Worm (Caenorhabditis elegans): ENCODE results near the gene gsr-1.

Gene gsr-1

DNA sequence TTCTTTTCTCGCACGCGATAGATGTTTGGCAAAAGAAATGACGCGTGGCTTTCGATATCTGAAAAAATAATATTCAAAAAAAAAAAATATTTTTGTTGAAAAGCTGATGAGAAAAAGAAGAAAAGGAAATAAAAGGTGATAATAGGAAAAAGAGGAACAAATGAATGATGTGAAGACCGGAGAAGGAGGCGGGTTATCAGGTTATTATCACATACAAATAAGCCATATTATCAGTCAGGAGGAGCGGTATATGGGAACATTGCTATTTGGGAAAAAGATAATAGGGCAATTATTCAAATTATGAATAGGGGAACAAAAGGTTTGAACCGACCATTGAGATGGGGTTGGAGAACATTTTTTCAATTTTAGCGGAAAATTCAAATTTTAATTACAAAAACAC lies 23.4 kb downstream of the gsr-1 start:
- no peak for TF ChIP-seq lsy-2 (tag; optimal IDR thresholded peaks at IDR 0.05)
- TF ChIP-seq fkh-4 (tag; optimal IDR thresholded peaks at IDR 0.05; ENCODE audit: borderline replicate concordance) = no peak
- peak; percentile 60 for TF ChIP-seq dsc-1 (tag; optimal IDR thresholded peaks at IDR 0.05)

DNA sequence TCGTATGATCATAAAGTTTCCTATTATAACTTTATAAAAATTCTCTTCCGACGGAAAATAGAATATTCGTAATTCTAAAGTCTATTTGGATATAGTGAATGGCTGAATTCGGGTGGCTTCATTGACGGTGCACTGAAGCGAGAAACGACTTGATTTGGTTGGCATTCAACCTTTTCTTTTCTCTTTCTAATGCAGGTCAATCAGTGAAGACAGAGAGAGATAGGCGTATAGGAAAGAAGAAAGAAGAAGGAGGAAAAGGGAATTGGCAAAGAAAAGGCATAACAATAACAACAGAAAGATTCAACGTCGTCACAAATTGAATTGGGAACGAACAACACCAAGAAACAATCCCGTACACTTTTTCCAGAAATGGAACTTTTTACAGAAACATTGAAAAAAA lies 24.8 kb downstream of the gsr-1 start:
- TF ChIP-seq ets-5 (GFP tag; IDR thresholded peaks at IDR 0.05) (no peak), blmp-1 (tag; optimal IDR thresholded peaks at IDR 0.05) (peak; percentile 94), unc-130 (tag; optimal IDR thresholded peaks at IDR 0.05) (no peak)

DNA sequence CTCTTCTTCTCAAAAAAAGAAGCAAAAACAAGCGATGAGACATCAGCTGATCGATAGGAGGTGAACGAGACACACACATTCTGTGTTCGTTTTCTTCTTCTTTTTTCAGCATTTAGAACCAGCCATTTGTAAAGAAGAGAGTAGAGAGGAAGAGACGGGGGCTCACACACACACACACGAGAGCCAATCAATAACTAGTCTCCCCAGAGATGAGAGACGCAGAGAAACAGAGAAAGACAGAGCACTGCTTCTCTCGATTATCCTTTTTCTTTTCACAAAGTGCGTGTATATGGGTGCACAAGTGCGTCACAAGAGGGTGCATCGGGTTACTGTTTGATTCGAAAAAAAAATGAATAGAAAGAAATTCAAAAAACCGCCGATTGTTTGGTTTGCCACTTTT lies 26.7 kb downstream of the gsr-1 start:
- TF ChIP-seq aha-1 (tag; optimal IDR thresholded peaks at IDR 0.05) = no peak
- no peak for TF ChIP-seq ceh-90 (tag; optimal IDR thresholded peaks at IDR 0.05)
- peak; percentile 35 for TF ChIP-seq nhr-77 (tag; optimal IDR thresholded peaks at IDR 0.05)
- peak; percentile 5 for TF ChIP-seq skn-1 (tag; optimal IDR thresholded peaks at IDR 0.05)
- peak; percentile 79 for TF ChIP-seq rnt-1 (tag; optimal IDR thresholded peaks at IDR 0.05)
- peak; percentile 49 to 65 (median 55) for TF ChIP-seq ceh-82 (tag; optimal IDR thresholded peaks at IDR 0.05)
- peak; percentile 64 for TF ChIP-seq efl-1 (optimal IDR thresholded peaks at IDR 0.05)
- TF ChIP-seq efl-1 (GFP tag; optimal IDR thresholded peaks at IDR 0.05 in 1 of 2) = peak; percentile 24 to 94
- TF ChIP-seq hlh-4 (tag; optimal IDR thresholded peaks at IDR 0.05) = no peak
- TF ChIP-seq lin-35 (GFP tag; optimal IDR thresholded peaks at IDR 0.05) = peak in 1 of 2 experiments; percentile 28
- peak; percentile 25 for TF ChIP-seq fos-1 (tag; optimal IDR thresholded peaks at IDR 0.05)
- no peak for TF ChIP-seq pqm-1 (tag; optimal IDR thresholded peaks at IDR 0.05)
- no peak for TF ChIP-seq efl-3 (GFP tag; optimal IDR thresholded peaks at IDR 0.05)
- 0 out of 2 replicates have a peak, but pooled peaks have one; percentile 6 for TF ChIP-seq grh-1 (GFP tag; IDR thresholded peaks at IDR 0.05)
- TF ChIP-seq nhr-19 (GFP tag; conservative IDR thresholded peaks at IDR 0.05) = peak; percentile 47
- no peak for TF ChIP-seq nhr-84 (tag; optimal IDR thresholded peaks at IDR 0.05)
- TF ChIP-seq unc-30 (tag; optimal IDR thresholded peaks at IDR 0.05) = no peak
- TF ChIP-seq unc-130 (tag; optimal IDR thresholded peaks at IDR 0.05) = no peak
- no peak for TF ChIP-seq nhr-90 (tag; optimal IDR thresholded peaks at IDR 0.05; ENCODE audit: poor library complexity)
- peak; percentile 6 for TF ChIP-seq nhr-20 (tag; optimal IDR thresholded peaks at IDR 0.05)
- TF ChIP-seq nhr-85 (tag) = no peak
- no peak for TF ChIP-seq nhr-237 (tag; optimal IDR thresholded peaks at IDR 0.05)
- TF ChIP-seq mef-2 (tag; optimal IDR thresholded peaks at IDR 0.05) = peak; percentile 4
- TF ChIP-seq hlh-17 (GFP tag; optimal IDR thresholded peaks at IDR 0.05; ENCODE audit: borderline replicate concordance) = no peak
- TF ChIP-seq xbp-1 (tag; optimal IDR thresholded peaks at IDR 0.05) = peak; percentile 60
- peak; percentile 7 to 48 (median 27) for TF ChIP-seq dpl-1 (GFP tag; optimal IDR thresholded peaks at IDR 0.05)
- no peak for TF ChIP-seq elt-3 (tag; optimal IDR thresholded peaks at IDR 0.05)
- no peak for TF ChIP-seq pag-3 (tag; optimal IDR thresholded peaks at IDR 0.05; ENCODE audit: borderline replicate concordance, insufficient read depth)
- no peak for TF ChIP-seq zip-4 (GFP tag; optimal IDR thresholded peaks at IDR 0.05)
- TF ChIP-seq jun-1 (tag; optimal IDR thresholded peaks at IDR 0.05) = peak; percentile 24
- peak; percentile 78 for TF ChIP-seq egl-13 (tag; optimal IDR thresholded peaks at IDR 0.05)
- no peak for TF ChIP-seq ces-1 (GFP tag; optimal IDR thresholded peaks at IDR 0.05)
- peak; percentile 38 for TF ChIP-seq lin-15B (tag; optimal IDR thresholded peaks at IDR 0.05)
- TF ChIP-seq lin-13 (GFP tag; optimal IDR thresholded peaks at IDR 0.05) = peak; percentile 33
- TF ChIP-seq hpl-2 (GFP tag; optimal IDR thresholded peaks at IDR 0.05) = no peak
- TF ChIP-seq irx-1 (tag; optimal IDR thresholded peaks at IDR 0.05) = peak; percentile 42
- no peak for TF ChIP-seq mab-9 (GFP tag; IDR thresholded peaks at IDR 0.05)
- TF ChIP-seq lsy-2 (tag; optimal IDR thresholded peaks at IDR 0.05) = peak; percentile 63 to 73
- peak; percentile 53 for TF ChIP-seq mep-1 (tag; optimal IDR thresholded peaks at IDR 0.05)
- no peak for TF ChIP-seq C34B4.2 (tag; optimal IDR thresholded peaks at IDR 0.05)
- no peak for TF ChIP-seq C04F5.9 (tag; optimal IDR thresholded peaks at IDR 0.05)
- TF ChIP-seq unc-98 (GFP tag; IDR thresholded peaks at IDR 0.05) = no peak
- no peak for TF ChIP-seq unc-62 (GFP tag; optimal IDR thresholded peaks at IDR 0.05)
- TF ChIP-seq F16B12.6 (tag; optimal IDR thresholded peaks at IDR 0.05) = peak; percentile 35
- TF ChIP-seq nhr-12 (tag; optimal IDR thresholded peaks at IDR 0.05) = no peak
- TF ChIP-seq lin-14 (GFP tag; optimal IDR thresholded peaks at IDR 0.05) = peak; percentile 89
